Fruit fly (Drosophila melanogaster) Kc167 (cell line): ENCODE data around the gene Pglym78.

Experiments used
- h ChIP-seq: fragments of >200 bp; optimal IDR thresholded peaks from 3 replicates; lab custom pipeline; 2018; ENCODE audit warnings: missing external identifiers
- psq ChIP-seq: fragments of >200 bp; optimal IDR thresholded peaks from 2 replicates; lab custom pipeline; 2017; ENCODE audit warnings: missing external identifiers

DNA sequence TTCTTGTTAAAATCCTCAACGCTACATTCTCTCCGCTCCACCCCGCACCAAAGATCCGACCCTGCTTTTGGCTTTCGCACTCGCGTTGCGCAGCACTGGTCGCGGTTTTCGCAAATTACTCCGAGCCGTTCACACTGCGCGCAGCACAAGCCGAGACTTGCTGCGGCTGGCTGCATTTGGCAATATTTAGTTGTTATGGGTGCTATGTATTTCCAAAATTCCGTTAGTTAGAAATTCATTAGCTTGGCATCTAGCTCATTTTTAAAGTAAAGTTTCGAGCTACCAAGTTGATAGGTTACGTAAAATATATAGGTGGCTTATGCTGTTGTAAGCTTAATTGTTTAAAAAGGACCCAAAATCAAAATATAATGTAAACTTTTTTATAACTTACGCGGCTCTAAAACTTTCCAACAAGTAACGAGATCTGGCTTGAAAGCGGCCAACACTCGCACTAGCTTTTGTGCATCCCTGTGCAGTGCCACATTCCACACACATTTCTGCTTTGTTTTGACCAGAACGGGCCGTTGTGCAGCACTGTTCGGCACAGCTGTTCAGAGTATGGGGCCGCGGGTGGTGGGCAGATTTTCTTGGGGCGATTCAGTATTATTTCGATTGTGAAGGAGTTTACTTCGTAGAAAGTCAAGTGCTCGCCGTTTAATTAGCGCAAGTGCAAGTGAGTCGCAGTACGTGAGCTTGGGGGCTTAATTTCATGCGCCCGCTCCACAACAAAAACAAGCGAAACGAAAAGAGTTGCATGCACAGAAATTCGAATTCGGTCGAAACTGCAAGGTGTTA is 25.0 kb upstream of the Pglym78 start, which contains the start of the genes yem and Ctl2:
- no peak for TF ChIP-seq h (lab: Kevin White, UChicago)
- no peak for TF ChIP-seq psq
